Fruit fly (Drosophila melanogaster): Measurements from ENCODE around the gene Mcm6.

- peak; percentile 20 for TF ChIP-seq sv (GFP tag; optimal IDR thresholded peaks at IDR 0.05)
- TF ChIP-seq Hnf4 (GFP tag; optimal IDR thresholded peaks at IDR 0.05) = no peak
- no peak for TF ChIP-seq usp (GFP tag; optimal IDR thresholded peaks at IDR 0.05)
- no peak for TF ChIP-seq Abd-B (GFP tag; optimal IDR thresholded peaks at IDR 0.05)
- TF ChIP-seq psq (GFP tag; optimal IDR thresholded peaks at IDR 0.05) = no peak
- TF ChIP-seq pan (optimal IDR thresholded peaks at IDR 0.05) = no peak
Measured at dm6 chrX:6702028-6702433, 27.8 kb downstream of the Mcm6 start.

Data from whole organism, wandering third instar larva.